Fruit fly (Drosophila melanogaster) whole organism, pupa: ENCODE data around the gene Mabi.
A peak's percentile ranks its signal among the peaks of the same experiment; 100 is the strongest.

Experiments
- CG10348 ChIP-seq: fragments of 200-800 bp; sonication (Bioruptor generic); IDR thresholded peaks from 2 replicates; pipeline ENCODE4 v1.3.6; 2022; ENCODE audit warnings: missing biosample characterization, missing genetic modification characterization
- CG12605 ChIP-seq: fragments of 200-800 bp; sonication (Bioruptor generic); IDR thresholded peaks from 2 replicates; pipeline ENCODE4 v1.3.6; 2022; ENCODE audit warnings: missing biosample characterization, missing genetic modification characterization
- CG13204 ChIP-seq: fragments of 200-800 bp; sonication (Bioruptor generic); optimal IDR thresholded peaks from 2 replicates; lab custom pipeline; 2018; ENCODE audit warnings: missing biosample characterization, mild to moderate bottlenecking, missing genetic modification characterization, moderate library complexity
- CG14655 ChIP-seq: fragments of 200-800 bp; sonication (Bioruptor generic); optimal IDR thresholded peaks from 3 replicates; lab custom pipeline; 2017; ENCODE audit warnings: mild to moderate bottlenecking, missing biosample characterization, missing genetic modification reagents, missing genetic modification characterization
- CG15710 ChIP-seq: fragments of 200-800 bp; sonication (Bioruptor generic); optimal IDR thresholded peaks from 2 replicates; lab custom pipeline; 2018; ENCODE audit warnings: missing biosample characterization, mild to moderate bottlenecking, missing genetic modification characterization, moderate library complexity
- CG17806 ChIP-seq: fragments of 200-800 bp; sonication (Bioruptor generic); optimal IDR thresholded peaks from 2 replicates; lab custom pipeline; 2018; ENCODE audit warnings: missing biosample characterization, mild to moderate bottlenecking, missing genetic modification characterization, moderate library complexity
- CG32121 ChIP-seq: fragments of 200-800 bp; sonication (Bioruptor generic); IDR thresholded peaks from 2 replicates; pipeline ENCODE4 v1.3.6; 2022; ENCODE audit warnings: missing biosample characterization, missing genetic modification characterization
- CG34367 ChIP-seq: fragments of 200-800 bp; sonication (Bioruptor generic); optimal IDR thresholded peaks from 2 replicates; lab custom pipeline; 2018; ENCODE audit warnings: missing biosample characterization, mild to moderate bottlenecking, missing genetic modification characterization
- CG4496 ChIP-seq: fragments of 200-800 bp; sonication (Bioruptor generic); IDR thresholded peaks from 3 replicates; pipeline ENCODE4 v1.3.6; 2022; ENCODE audit warnings: missing biosample characterization, missing genetic modification characterization
- CG8159 ChIP-seq: fragments of 200-800 bp; sonication (Bioruptor generic); optimal IDR thresholded peaks from 3 replicates; lab custom pipeline; 2018; ENCODE audit warnings: missing biosample characterization, mild to moderate bottlenecking, missing genetic modification characterization, moderate library complexity
- CG8301 ChIP-seq: fragments of 200-800 bp; sonication (Bioruptor generic); optimal IDR thresholded peaks from 2 replicates; lab custom pipeline; 2018; ENCODE audit warnings: missing biosample characterization, mild to moderate bottlenecking, missing genetic modification characterization
- CG9948 ChIP-seq: fragments of 200-800 bp; sonication (Bioruptor generic); optimal IDR thresholded peaks from 2 replicates; lab custom pipeline; 2018; ENCODE audit warnings: missing biosample characterization, mild to moderate bottlenecking, missing genetic modification characterization, moderate library complexity
- D1 ChIP-seq: fragments of 200-800 bp; sonication (Bioruptor generic); optimal IDR thresholded peaks from 2 replicates; lab custom pipeline; 2018; ENCODE audit warnings: missing biosample characterization, mild to moderate bottlenecking, missing genetic modification characterization, moderate library complexity
- EcR ChIP-seq: fragments of 200-800 bp; sonication (Bioruptor generic); optimal IDR thresholded peaks from 3 replicates; lab custom pipeline; 2019; ENCODE audit warnings: missing biosample characterization, missing genetic modification characterization, mild to moderate bottlenecking, moderate library complexity, missing genetic modification reagents
- Ets98B ChIP-seq: fragments of 200-800 bp; sonication (Bioruptor generic); IDR thresholded peaks from 2 replicates; pipeline ENCODE4 v1.3.6; 2022; ENCODE audit warnings: missing biosample characterization, missing genetic modification characterization
- Pif1A ChIP-seq: fragments of 200-800 bp; sonication (Bioruptor generic); optimal IDR thresholded peaks from 3 replicates; lab custom pipeline; 2016; ENCODE audit warnings: missing biosample characterization, missing genetic modification characterization
- Pif1B ChIP-seq: fragments of 200-800 bp; sonication (Bioruptor generic); optimal IDR thresholded peaks from 3 replicates; lab custom pipeline; 2016; ENCODE audit warnings: missing biosample characterization, missing genetic modification characterization
- Snoo ChIP-seq: fragments of 200-800 bp; sonication (Bioruptor generic); optimal IDR thresholded peaks from 3 replicates; lab custom pipeline; 2017; ENCODE audit warnings: missing biosample characterization, mild to moderate bottlenecking, missing genetic modification characterization, inconsistent platforms
- fd96Ca ChIP-seq: fragments of 200-800 bp; sonication (Bioruptor generic); IDR thresholded peaks from 3 replicates; pipeline ENCODE4 v1.3.6; 2022; ENCODE audit warnings: missing biosample characterization, missing genetic modification characterization
- gl ChIP-seq: fragments of 200-800 bp; sonication (Bioruptor generic); optimal IDR thresholded peaks from 2 replicates; lab custom pipeline; 2018; ENCODE audit warnings: missing biosample characterization, mild to moderate bottlenecking, missing genetic modification characterization
- rn ChIP-seq: fragments of 200-800 bp; sonication (Bioruptor generic); IDR thresholded peaks from 2 replicates; pipeline ENCODE4 v1.3.6; 2022; ENCODE audit warnings: missing biosample characterization, missing genetic modification characterization

Mabi gene

dm6 chr2L:13227242-13227641, 7.2 kb downstream of the Mabi start, which contains the start of gene CG16813:
Gene CG16813, plus strand, starts transcription at chr2L:13227529.
- no peak for TF ChIP-seq CG12605 (GFP tag; lab: Robert Waterston, UW)
- TF ChIP-seq D1 (tag; lab: Kevin White, UChicago), result no peak
- TF ChIP-seq, all 21 proteins: peak for 0

dm6 chr2L:13225225-13225840, 9.1 kb downstream of the Mabi start, which contains the start of gene CG15480:
Gene CG15480, minus strand, starts transcription at chr2L:13225275.
- TF ChIP-seq CG17806 (tag; lab: Kevin White, UChicago) (no peak), CG15710 (tag; lab: Kevin White, UChicago) (no peak), CG8301 (tag; lab: Kevin White, UChicago) (no peak), CG8159 (tag; lab: Kevin White, UChicago) (no peak), CG10348 (GFP tag; lab: Robert Waterston, UW) (no peak), Ets98B (GFP tag; lab: Robert Waterston, UW) (no peak)

dm6 chr2L:13222225-13222648, 12.2 kb downstream of the Mabi start, which contains the start of the genes Ski6 and CG16812:
Gene Ski6, minus strand, starts transcription at chr2L:13222429.
Gene CG16812, plus strand, starts transcription at chr2L:13222587.
- TF ChIP-seq rn (no peak), CG10348 (GFP tag; lab: Robert Waterston, UW) (no peak), EcR (GFP tag; lab: Kevin White, UChicago) (no peak), CG13204 (GFP tag; lab: Kevin White, UChicago) (no peak), fd96Ca (no peak), Pif1A (GFP tag; lab: Kevin White, UChicago) (no peak), CG34367 (peak; percentile 22), Snoo (tag; lab: Kevin White, UChicago) (no peak), CG14655 (no peak), CG32121 (GFP tag; lab: Robert Waterston, UW) (peak; percentile 33; the same call in 1 of the 2 replicates), CG12605 (GFP tag; lab: Robert Waterston, UW) (0 out of 2 replicates have a peak, but pooled peaks have one; percentile 47), Ets98B (GFP tag; lab: Robert Waterston, UW) (peak; percentile 67), Pif1B (GFP tag; lab: Kevin White, UChicago) (no peak), CG8159 (tag; lab: Kevin White, UChicago) (no peak), CG4496 (GFP tag; lab: Robert Waterston, UW) (0 out of 3 replicates have a peak, but pooled peaks have one; percentile 27), D1 (tag; lab: Kevin White, UChicago) (no peak), CG9948 (tag; lab: Kevin White, UChicago) (no peak), CG15710 (tag; lab: Kevin White, UChicago) (peak; percentile 62), CG8301 (tag; lab: Kevin White, UChicago) (no peak), gl (no peak), CG17806 (tag; lab: Kevin White, UChicago) (no peak)

dm6 chr2L:13219281-13220092, 15.0 kb downstream of the Mabi start, which contains the start of the genes CG9426 and mRF1:
Gene CG9426, minus strand, starts transcription at chr2L:13219923.
Gene mRF1, plus strand, starts transcription at chr2L:13219979.
- TF ChIP-seq EcR (GFP tag; lab: Kevin White, UChicago), result peak; percentile 22
- TF ChIP-seq CG13204 (GFP tag; lab: Kevin White, UChicago), result no peak

- TF ChIP-seq CG4496 (GFP tag; lab: Robert Waterston, UW) (peak; percentile 62; the same call in 1 of the 3 replicates), D1 (tag; lab: Kevin White, UChicago) (peak; percentile 48), Ets98B (GFP tag; lab: Robert Waterston, UW) (0 out of 2 replicates have a peak, but pooled peaks have one; percentile 42), CG32121 (GFP tag; lab: Robert Waterston, UW) (peak; percentile 47; the same call in 1 of the 2 replicates)
Measured at dm6 chr2L:13215640-13216129, 18.8 kb downstream of the Mabi start.

- no peak for TF ChIP-seq EcR (GFP tag; lab: Kevin White, UChicago)
- no peak for TF ChIP-seq rn
- TF ChIP-seq CG15710 (tag; lab: Kevin White, UChicago), result no peak
- no peak for TF ChIP-seq CG9948 (tag; lab: Kevin White, UChicago)
- no peak for TF ChIP-seq CG32121 (GFP tag; lab: Robert Waterston, UW)
- TF ChIP-seq CG4496 (GFP tag; lab: Robert Waterston, UW), result no peak
- no peak for TF ChIP-seq CG8301 (tag; lab: Kevin White, UChicago)
- TF ChIP-seq CG17806 (tag; lab: Kevin White, UChicago), result no peak
- no peak for TF ChIP-seq CG13204 (GFP tag; lab: Kevin White, UChicago)
- TF ChIP-seq fd96Ca, result no peak
- no peak for TF ChIP-seq CG12605 (GFP tag; lab: Robert Waterston, UW)
Measured at dm6 chr2L:13215010-13215409, 19.4 kb downstream of the Mabi start, which contains the start of gene kek4. Gene kek4, minus strand, starts transcription at chr2L:13215350.
